Fruit fly (Drosophila melanogaster) Kc167 (cell line): ENCODE results near the gene CG31636.

Experiments
- Sin3A ChIP-seq: fragments of >200 bp; optimal IDR thresholded peaks from 2 replicates; lab custom pipeline; 2018; ENCODE audit warnings: missing external identifiers
- h ChIP-seq: fragments of >200 bp; optimal IDR thresholded peaks from 3 replicates; lab custom pipeline; 2018; ENCODE audit warnings: missing external identifiers
- psq ChIP-seq: fragments of >200 bp; optimal IDR thresholded peaks from 2 replicates; lab custom pipeline; 2017; ENCODE audit warnings: missing external identifiers
- ttk ChIP-seq: sonication (Bioruptor generic); optimal IDR thresholded peaks from 2 replicates; lab custom pipeline; 2017; ENCODE audit warnings: missing external identifiers

dm6 chr2L:6611374-6612005 lies 46.5 kb downstream of the CG31636 start:
- TF ChIP-seq ttk (lab: Kevin White, UChicago) (no peak), psq (lab: Kevin White, UChicago) (no peak), Sin3A (lab: Kevin White, UChicago) (no peak), h (lab: Kevin White, UChicago) (no peak)
